Worm (Caenorhabditis elegans) whole organism, L3 larva: Measurements from ENCODE around the gene F52H2.5.

Experiments used
- ceh-28 ChIP-seq: fragments of 150-350 bp; optimal IDR thresholded peaks from 2 replicates; lab custom pipeline; 2014; ENCODE audit warnings: missing biosample characterization, missing genetic modification reagents, missing genetic modification characterization
- egl-27 ChIP-seq: sonication (generic microtip); optimal IDR thresholded peaks from 4 replicates; lab custom pipeline; 2017; ENCODE audit warnings: missing biosample characterization, missing genetic modification reagents, missing genetic modification characterization
- elt-2 ChIP-seq: sonication (generic microtip); optimal IDR thresholded peaks from 2 replicates; lab custom pipeline; 2016; ENCODE audit warnings: missing genetic modification reagents, mild to moderate bottlenecking, missing genetic modification characterization, missing compliant biosample characterization
- fkh-10 ChIP-seq: sonication (generic microtip); optimal IDR thresholded peaks from 2 replicates; lab custom pipeline; 2017; ENCODE audit warnings: missing biosample characterization, missing genetic modification reagents, missing genetic modification characterization
- fos-1 ChIP-seq: fragments of 150-350 bp; optimal IDR thresholded peaks from 2 replicates; lab custom pipeline; 2014; ENCODE audit warnings: missing biosample characterization, missing genetic modification characterization
- lin-15B ChIP-seq: fragments of 150-350 bp; optimal IDR thresholded peaks from 2 replicates; lab custom pipeline; 2014; ENCODE audit warnings: missing biosample characterization, missing genetic modification characterization
- lsy-12 ChIP-seq: sonication (generic microtip); optimal IDR thresholded peaks from 2 replicates; lab custom pipeline; 2016; ENCODE audit warnings: mild to moderate bottlenecking, missing genetic modification characterization, missing compliant biosample characterization
- nhr-76 ChIP-seq: fragments of 150-350 bp; sonication (generic microtip); optimal IDR thresholded peaks from 5 replicates; lab custom pipeline; 2014; ENCODE audit warnings: missing biosample characterization, missing genetic modification characterization
- nhr-77 ChIP-seq: fragments of 150-350 bp; optimal IDR thresholded peaks from 2 replicates; lab custom pipeline; 2014; ENCODE audit warnings: missing biosample characterization, missing genetic modification characterization
- snpc-4 ChIP-seq: fragments of 150-350 bp; optimal IDR thresholded peaks from 2 replicates; lab custom pipeline; 2014; ENCODE audit warnings: missing biosample characterization, missing genetic modification characterization

DNA sequence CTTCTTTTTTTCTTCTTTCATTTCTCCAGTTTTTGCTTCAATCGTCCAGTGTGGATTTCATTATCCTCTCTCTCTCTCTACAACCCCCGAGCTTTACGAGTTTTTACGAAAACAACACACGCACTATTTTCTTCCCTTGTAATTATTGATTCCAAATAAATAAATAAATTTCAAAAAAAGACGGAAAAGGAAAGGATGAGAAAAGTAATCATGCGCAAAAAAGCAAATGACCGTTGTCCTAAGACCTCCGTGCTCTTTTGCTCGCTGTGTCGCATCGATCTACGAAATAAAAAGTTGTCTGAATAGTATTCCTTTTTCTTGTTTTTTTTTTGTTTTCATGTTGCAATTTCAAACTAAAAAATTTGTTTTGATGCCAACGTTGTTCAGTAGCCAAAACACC lies 9.2 kb downstream of the F52H2.5 start:
- TF ChIP-seq nhr-77 (no peak), snpc-4 (tag; lab: Kevin White, UChicago) (no peak), lsy-12 (tag; lab: Kevin White, UChicago) (no peak), fkh-10 (GFP tag; lab: Kevin White, UChicago) (no peak), ceh-28 (tag; lab: Kevin White, UChicago) (no peak), nhr-76 (tag; lab: Kevin White, UChicago) (no peak), lin-15B (no peak), fos-1 (tag; lab: Kevin White, UChicago) (no peak), elt-2 (tag; lab: Kevin White, UChicago) (no peak), egl-27 (tag; lab: Kevin White, UChicago) (no peak)
